Worm (Caenorhabditis elegans) whole organism, L4 larva: Measurements from ENCODE around the gene eral-1.
A peak's percentile ranks its signal among the peaks of the same experiment; 100 is the strongest.

Experiments used
- F26F4.8 ChIP-seq: fragments of 200-800 bp; sonication (Bioruptor generic); conservative IDR thresholded peaks from 2 replicates; pipeline ENCODE4 v1.3.6; 2022; ENCODE audit warnings: missing genetic modification characterization, missing compliant biosample characterization
- Y75B8A.6 ChIP-seq: fragments of 200-800 bp; sonication (Bioruptor generic); IDR thresholded peaks from 2 replicates; pipeline ENCODE4 v1.3.6; 2022; ENCODE audit warnings: missing genetic modification reagents, missing genetic modification characterization, missing compliant biosample characterization
- aha-1 ChIP-seq: fragments of 150-350 bp; peaks from one replicate; lab custom pipeline; 2014; ENCODE audit warnings: missing biosample characterization, missing genetic modification characterization
- aly-2 ChIP-seq: sonication (generic microtip); optimal IDR thresholded peaks from 2 replicates; lab custom pipeline; 2018; ENCODE audit warnings: missing biosample characterization, missing genetic modification characterization
- ama-1 ChIP-seq: fragments of 150-350 bp; optimal IDR thresholded peaks from 2 replicates; lab custom pipeline; 2014; ENCODE audit warnings: inconsistent platforms, mixed read lengths
- arid-1 ChIP-seq: fragments of 200-800 bp; sonication (Bioruptor generic); conservative IDR thresholded peaks from 2 replicates; pipeline ENCODE4 v1.3.6; 2022; ENCODE audit warnings: missing genetic modification reagents, missing genetic modification characterization, missing compliant biosample characterization
- ceh-82 ChIP-seq: sonication (generic microtip); optimal IDR thresholded peaks from 2 replicates; lab custom pipeline; 2017; ENCODE audit warnings: missing biosample characterization, missing genetic modification characterization
- ces-1 ChIP-seq: fragments of 150-350 bp; sonication (generic microtip); optimal IDR thresholded peaks from 4 replicates; lab custom pipeline; 2014; ENCODE audit warnings: missing biosample characterization, missing genetic modification reagents, missing genetic modification characterization
- ctbp-1 ChIP-seq: fragments of 200-800 bp; sonication (Bioruptor generic); IDR thresholded peaks from 2 replicates; pipeline ENCODE4 v1.3.6; 2022; ENCODE audit warnings: missing genetic modification reagents, missing genetic modification characterization, missing compliant biosample characterization
- daf-16 ChIP-seq, 3 experiments: sonication (generic microtip); optimal IDR thresholded peaks; 2 replicates each; lab custom pipeline; 2016 to 2017; ENCODE audit warnings: missing genetic modification characterization in 3 of 3, missing genetic modification reagents in 3 of 3, mild to moderate bottlenecking in 2 of 3, missing compliant biosample characterization in 2 of 3, missing biosample characterization in 1 of 3, moderate library complexity in 1 of 3
- dmd-6 ChIP-seq: fragments of 200-800 bp; sonication (Bioruptor generic); IDR thresholded peaks from 2 replicates; pipeline ENCODE4 v1.3.6; 2022; ENCODE audit warnings: missing genetic modification reagents, missing genetic modification characterization, missing compliant biosample characterization
- dmd-9 ChIP-seq: fragments of 200-800 bp; sonication (Bioruptor generic); IDR thresholded peaks from 2 replicates; pipeline ENCODE4 v1.3.6; 2022; ENCODE audit warnings: missing genetic modification reagents, missing genetic modification characterization, missing compliant biosample characterization
- dve-1 ChIP-seq: sonication (generic microtip); optimal IDR thresholded peaks from 2 replicates; lab custom pipeline; 2017; ENCODE audit warnings: antibody characterized with exemption, mild to moderate bottlenecking, missing genetic modification characterization, missing compliant biosample characterization; ENCODE audit not compliant: insufficient read depth
- hif-1 ChIP-seq, 2 experiments: sonication (generic microtip); optimal IDR thresholded peaks; 2 replicates each; lab custom pipeline; 2016 to 2017; ENCODE audit warnings: missing compliant biosample characterization in 2 of 2, missing genetic modification characterization in 2 of 2, missing genetic modification reagents in 2 of 2, missing genotype in 2 of 2, mild to moderate bottlenecking in 1 of 2
- hlh-30 ChIP-seq: sonication (generic microtip); optimal IDR thresholded peaks from 2 replicates; lab custom pipeline; 2017; ENCODE audit warnings: antibody characterized with exemption, mild to moderate bottlenecking, missing genetic modification characterization, missing compliant biosample characterization; ENCODE audit not compliant: insufficient read depth
- lin-29 ChIP-seq: fragments of 200-800 bp; sonication (Bioruptor generic); IDR thresholded peaks from 2 replicates; pipeline ENCODE4 v1.3.6; 2022; ENCODE audit warnings: missing genetic modification reagents, missing genetic modification characterization, missing compliant biosample characterization
- lin-39 ChIP-seq: fragments of 150-350 bp; optimal IDR thresholded peaks from 2 replicates; lab custom pipeline; 2014; ENCODE audit warnings: missing biosample characterization, missing genetic modification reagents, missing genetic modification characterization
- mdl-1 ChIP-seq, 2 experiments: fragments of 150-350 bp in 1 of 2; sonication (generic microtip) in 1 of 2; optimal IDR thresholded peaks; 2 replicates each; lab custom pipeline; 2014 to 2017; ENCODE audit warnings: missing biosample characterization in 2 of 2, missing genetic modification characterization in 2 of 2
- mep-1 ChIP-seq: fragments of 150-350 bp; sonication (generic microtip); optimal IDR thresholded peaks from 3 replicates; lab custom pipeline; 2014; ENCODE audit warnings: missing biosample characterization, missing genetic modification characterization
- mxl-3 ChIP-seq: fragments of 200-800 bp; sonication (Bioruptor generic); optimal IDR thresholded peaks from 2 replicates; lab custom pipeline; 2018; ENCODE audit warnings: mild to moderate bottlenecking, missing genetic modification characterization, missing compliant biosample characterization
- nhr-102 ChIP-seq: sonication (generic microtip); optimal IDR thresholded peaks from 2 replicates; lab custom pipeline; 2016; ENCODE audit warnings: mild to moderate bottlenecking, missing genetic modification characterization, moderate library complexity, missing compliant biosample characterization
- nhr-25 ChIP-seq: sonication (generic microtip); optimal IDR thresholded peaks from 2 replicates; lab custom pipeline; 2017; ENCODE audit warnings: missing genetic modification characterization, mild to moderate bottlenecking, missing compliant biosample characterization, antibody characterized with exemption, moderate library complexity, borderline replicate concordance; ENCODE audit not compliant: insufficient read depth
- nhr-28 ChIP-seq: fragments of 150-350 bp; optimal IDR thresholded peaks from 2 replicates; lab custom pipeline; 2014; ENCODE audit warnings: missing biosample characterization, missing genetic modification characterization
- nhr-6 ChIP-seq: fragments of 150-350 bp; optimal IDR thresholded peaks from 2 replicates; lab custom pipeline; 2014; ENCODE audit warnings: missing biosample characterization, missing genetic modification characterization
- nhr-77 ChIP-seq: fragments of 150-350 bp; optimal IDR thresholded peaks from 2 replicates; lab custom pipeline; 2014; ENCODE audit warnings: missing biosample characterization, missing genetic modification characterization
- php-3 ChIP-seq: fragments of 200-800 bp; sonication (Bioruptor generic); IDR thresholded peaks from 2 replicates; pipeline ENCODE4 v1.3.6; 2022; ENCODE audit warnings: missing genetic modification reagents, missing genetic modification characterization, missing compliant biosample characterization
- pqm-1 ChIP-seq: sonication (generic microtip); optimal IDR thresholded peaks from 2 replicates; lab custom pipeline; 2017; ENCODE audit warnings: missing biosample characterization, missing genetic modification characterization
- saeg-2 ChIP-seq: fragments of 200-800 bp; sonication (Bioruptor generic); IDR thresholded peaks from 2 replicates; pipeline ENCODE4 v1.3.6; 2022; ENCODE audit warnings: missing genetic modification reagents, missing genetic modification characterization, missing compliant biosample characterization
- snpc-4 ChIP-seq: fragments of 150-350 bp; optimal IDR thresholded peaks from 2 replicates; lab custom pipeline; 2014; ENCODE audit warnings: missing biosample characterization, missing genetic modification characterization
- spr-3 ChIP-seq: fragments of 200-800 bp; sonication (Bioruptor generic); optimal IDR thresholded peaks from 2 replicates; lab custom pipeline; 2018; ENCODE audit warnings: mild to moderate bottlenecking, missing genetic modification characterization, missing compliant biosample characterization
- unc-130 ChIP-seq: sonication (generic microtip); optimal IDR thresholded peaks from 2 replicates; lab custom pipeline; 2016; ENCODE audit warnings: missing genetic modification reagents, missing genetic modification characterization, missing compliant biosample characterization
- unc-39 ChIP-seq: sonication (generic microtip); optimal IDR thresholded peaks from 2 replicates; lab custom pipeline; 2017; ENCODE audit warnings: missing biosample characterization, missing genetic modification characterization
- zfp-3 ChIP-seq: fragments of 200-800 bp; sonication (Bioruptor generic); conservative IDR thresholded peaks from 2 replicates; pipeline ENCODE4 v1.3.6; 2022; ENCODE audit warnings: missing genetic modification reagents, missing genetic modification characterization, missing compliant biosample characterization
- ztf-11 ChIP-seq: fragments of 150-350 bp; optimal IDR thresholded peaks from 2 replicates; lab custom pipeline; 2014; ENCODE audit warnings: missing biosample characterization, missing genetic modification characterization

Gene eral-1

ce11 chrII:9601069-9601468, 11.5 kb upstream of the eral-1 start (continued):
- peak; percentile 49 for TF ChIP-seq nhr-102 (tag; lab: Kevin White, UChicago)
- TF ChIP-seq aly-2 (tag; lab: Kevin White, UChicago) = no peak
- TF ChIP-seq mep-1 (tag; lab: Kevin White, UChicago) = peak; percentile 66
- TF ChIP-seq nhr-77 (tag; lab: Kevin White, UChicago) = no peak

ce11 chrII:9600022-9600722, 10.6 kb upstream of the eral-1 start:
- TF ChIP-seq daf-16 (GFP tag; optimal IDR thresholded peaks at IDR 0.05; lab: Kevin White, UChicago) (no peak), daf-16 (tag; optimal IDR thresholded peaks at IDR 0.05; lab: Kevin White, UChicago) (peak; percentile 70), dmd-9 (GFP tag; lab: Robert Waterston, UW) (no peak), pqm-1 (peak; percentile 48), nhr-25 (tag; lab: Kevin White, UChicago) (no peak), lin-39 (tag; lab: Kevin White, UChicago) (no peak), mxl-3 (GFP tag; lab: Kevin White, UChicago) (peak; percentile 23), php-3 (GFP tag; lab: Robert Waterston, UW) (peak; percentile 13; the same call in 1 of the 2 replicates), hlh-30 (peak; percentile 26), zfp-3 (0 out of 2 replicates have a peak, but pooled peaks have one; percentile 1), nhr-28 (tag; lab: Kevin White, UChicago) (peak; percentile 37), saeg-2 (GFP tag; lab: Robert Waterston, UW) (0 out of 2 replicates have a peak, but pooled peaks have one; percentile 19), ces-1 (GFP tag; lab: Kevin White, UChicago) (no peak), nhr-6 (tag; lab: Kevin White, UChicago) (no peak), F26F4.8 (GFP tag; lab: Robert Waterston, UW) (no peak), dmd-6 (GFP tag; lab: Robert Waterston, UW) (peak; percentile 25), mdl-1 (tag; optimal IDR thresholded peaks at IDR 0.05; lab: Kevin White, UChicago) (peak in 1 of 2 experiments; percentile 42), dve-1 (tag; lab: Kevin White, UChicago) (peak; percentile 53), nhr-102 (tag; lab: Kevin White, UChicago) (no peak)

- no peak for TF ChIP-seq spr-3 (GFP tag; lab: Kevin White, UChicago)
- TF ChIP-seq dve-1 (tag; lab: Kevin White, UChicago) = peak; percentile 1
- no peak for TF ChIP-seq ztf-11 (tag; lab: Kevin White, UChicago)
- TF ChIP-seq aha-1 = peak; percentile 92
- TF ChIP-seq daf-16 (GFP tag; optimal IDR thresholded peaks at IDR 0.05; lab: Kevin White, UChicago) = peak in 1 of 2 experiments; percentile 8
- no peak for TF ChIP-seq daf-16 (tag; optimal IDR thresholded peaks at IDR 0.05; lab: Kevin White, UChicago)
- 0 out of 2 replicates have a peak, but pooled peaks have one; percentile 7 for TF ChIP-seq arid-1
- TF ChIP-seq ama-1 = peak; percentile 6
- TF ChIP-seq hif-1 (tag; optimal IDR thresholded peaks at IDR 0.05; lab: Kevin White, UChicago) = peak in 1 of 2 experiments; percentile 8
- TF ChIP-seq zfp-3 = 0 out of 2 replicates have a peak, but pooled peaks have one; percentile 65
- no peak for TF ChIP-seq ctbp-1 (GFP tag; lab: Robert Waterston, UW)
- TF ChIP-seq ceh-82 = no peak
- TF ChIP-seq Y75B8A.6 (GFP tag; lab: Robert Waterston, UW) = no peak
- TF ChIP-seq lin-29 (GFP tag; lab: Robert Waterston, UW) = no peak
- TF ChIP-seq, all 104 proteins: peak for 7
Measured at ce11 chrII:9597516-9598047, 8.0 kb upstream of the eral-1 start, which contains the start of gene mrpl-53. mrpl-53 (plus strand) TSS chrII:9597622.

ce11 chrII:9596401-9596800, 6.8 kb upstream of the eral-1 start, which contains the start of gene E02H1.6:
E02H1.6 (plus strand) TSS chrII:9596701.
- no peak for TF ChIP-seq ceh-82
- TF ChIP-seq unc-130 = no peak
- TF ChIP-seq unc-39 (tag; lab: Kevin White, UChicago) = no peak
- TF ChIP-seq snpc-4 (tag; lab: Kevin White, UChicago) = no peak
